Worm (Caenorhabditis elegans) whole organism, L4/young adult: ENCODE measurements around the gene F56D6.6.
"Not testable (repeated sequence)": the region's sequence is repeated elsewhere in the genome, so short reads cannot be mapped to it uniquely, and the experiment has no call there.

Experiments used
- W03F9.2 ChIP-seq: fragments of 150-350 bp; optimal IDR thresholded peaks from 2 replicates; lab custom pipeline; 2014; ENCODE audit warnings: missing biosample characterization, missing genetic modification characterization
- dao-5 ChIP-seq: sonication (generic microtip); optimal IDR thresholded peaks from 2 replicates; lab custom pipeline; 2016; ENCODE audit warnings: missing genotype, missing genetic modification characterization, moderate library complexity, missing compliant biosample characterization
- him-1 ChIP-seq: sonication (generic microtip); optimal IDR thresholded peaks from 2 replicates; lab custom pipeline; 2016; ENCODE audit warnings: missing genotype, missing genetic modification reagents, missing genetic modification characterization, missing compliant biosample characterization

DNA sequence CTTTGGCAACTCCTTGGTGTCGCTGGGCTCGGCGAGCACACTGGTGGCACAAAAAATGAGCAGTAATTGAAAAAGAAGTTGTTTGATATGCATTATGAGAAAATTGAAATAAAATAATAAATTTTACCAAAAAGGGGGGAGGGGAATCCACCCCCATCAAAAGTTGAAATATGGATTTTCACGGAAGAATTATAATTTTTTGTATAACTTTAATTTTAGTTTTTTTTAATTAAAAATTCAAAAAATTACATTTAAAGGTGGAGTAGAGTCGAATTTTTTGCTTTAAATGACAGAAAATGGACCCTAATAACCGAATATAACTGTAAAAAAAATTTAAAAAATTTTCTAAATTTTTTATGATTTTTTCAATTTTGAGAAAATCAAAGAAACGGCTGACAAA lies 8.8 kb downstream of the F56D6.6 start, which contains the start of gene F56D6.18:
- not testable (repeated sequence) for TF ChIP-seq dao-5, him-1, W03F9.2 (tag; lab: Kevin White, UChicago)
